Worm (Caenorhabditis elegans): ENCODE results near the gene F27B3.8.

DNA sequence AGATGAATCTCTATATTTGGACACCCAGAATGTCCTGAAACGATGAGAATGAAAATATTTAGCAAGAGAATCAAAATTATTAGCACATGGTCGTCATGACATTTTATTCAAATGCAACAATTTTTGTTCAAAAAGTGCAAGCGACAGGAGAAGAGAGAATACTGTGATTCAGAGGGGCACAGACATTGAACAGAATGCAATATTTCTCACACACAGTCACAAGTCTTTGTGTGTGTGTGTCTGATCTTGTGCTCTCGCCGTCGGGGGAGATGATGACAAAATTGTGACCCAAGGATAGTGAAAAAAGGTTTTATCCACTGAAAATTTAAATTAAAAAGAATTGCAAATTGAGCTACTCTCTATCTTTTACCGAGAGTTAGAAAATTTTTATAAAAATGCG is 23.7 kb downstream of the F27B3.8 start:
- TF ChIP-seq lir-3 (tag; optimal IDR thresholded peaks at IDR 0.05; ENCODE audit: poor library complexity) = no peak
- no peak for TF ChIP-seq nhr-28 (tag; optimal IDR thresholded peaks at IDR 0.05)
- TF ChIP-seq lsy-2 (tag; optimal IDR thresholded peaks at IDR 0.05) = no peak
- TF ChIP-seq zag-1 (tag; optimal IDR thresholded peaks at IDR 0.05) = no peak
- no peak for TF ChIP-seq nhr-71 (tag; optimal IDR thresholded peaks at IDR 0.05)
- TF ChIP-seq swsn-7 (tag; optimal IDR thresholded peaks at IDR 0.05) = no peak
- TF ChIP-seq snpc-4 (tag; optimal IDR thresholded peaks at IDR 0.05) = no peak
- TF ChIP-seq ztf-4 (tag; optimal IDR thresholded peaks at IDR 0.05) = no peak
- TF ChIP-seq lin-39 (tag; optimal IDR thresholded peaks at IDR 0.05) = no peak
